Fruit fly (Drosophila melanogaster): ENCODE results near the gene CG31097.

The CG31097 gene

DNA sequence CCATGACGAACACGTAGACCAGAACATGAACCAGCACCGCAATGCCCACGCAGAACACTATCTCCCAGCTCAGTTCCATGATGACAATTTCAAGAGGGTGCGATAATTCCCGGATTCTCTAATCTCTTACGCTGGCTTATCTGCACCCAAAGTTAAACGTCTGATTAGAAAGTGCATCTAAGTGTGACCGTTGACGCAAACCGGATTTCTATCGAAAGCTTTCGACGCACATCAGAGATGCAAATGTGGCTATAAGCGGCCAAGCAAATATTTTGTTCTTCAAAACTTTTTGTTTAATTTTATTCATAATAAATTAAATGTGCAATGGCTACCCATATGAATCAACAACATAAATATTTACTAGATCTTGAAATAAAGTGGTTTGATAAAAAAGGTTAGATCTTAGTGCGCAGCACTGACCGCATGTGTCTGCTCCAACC, 35.2 kb downstream of the CG31097 start, which contains the start of the genes Kdsr and CG11858 (continued):
- TF ChIP-seq CG3407 (GFP tag; optimal IDR thresholded peaks at IDR 0.05): no peak
- no peak for TF ChIP-seq CG15269 (tag; optimal IDR thresholded peaks at IDR 0.05)
- TF ChIP-seq jigr1 (GFP tag; IDR thresholded peaks at IDR 0.05): no peak
- TF ChIP-seq CG7372 (GFP tag; IDR thresholded peaks at IDR 0.05): peak; percentile 35; the same call in 1 of the 2 replicates
- peak; percentile 61 for TF ChIP-seq Meics (GFP tag; optimal IDR thresholded peaks at IDR 0.05)
- peak; percentile 77 for TF ChIP-seq CG14014 (GFP tag; IDR thresholded peaks at IDR 0.05)
- TF ChIP-seq CG4707 (GFP tag; optimal IDR thresholded peaks at IDR 0.05): no peak
- TF ChIP-seq Hmx (GFP tag; optimal IDR thresholded peaks at IDR 0.05): no peak
- TF ChIP-seq amos (GFP tag; IDR thresholded peaks at IDR 0.05; ENCODE audit: partially characterized antibody): no peak
- TF ChIP-seq Aef1 (GFP tag; IDR thresholded peaks at IDR 0.05): peak; percentile 53
- TF ChIP-seq Myb (GFP tag; optimal IDR thresholded peaks at IDR 0.05): peak; percentile 51
- peak; percentile 77 for TF ChIP-seq Fer1 (GFP tag; optimal IDR thresholded peaks at IDR 0.05)
- peak; percentile 47; the same call in 1 of the 2 replicates for TF ChIP-seq peb (GFP tag; IDR thresholded peaks at IDR 0.05)
- TF ChIP-seq Dad (GFP tag; optimal IDR thresholded peaks at IDR 0.05): peak; percentile 60
- TF ChIP-seq jumu (GFP tag; optimal IDR thresholded peaks at IDR 0.05): peak; percentile 44
- peak; percentile 53 for TF ChIP-seq CG9727 (GFP tag; optimal IDR thresholded peaks at IDR 0.05)

DNA sequence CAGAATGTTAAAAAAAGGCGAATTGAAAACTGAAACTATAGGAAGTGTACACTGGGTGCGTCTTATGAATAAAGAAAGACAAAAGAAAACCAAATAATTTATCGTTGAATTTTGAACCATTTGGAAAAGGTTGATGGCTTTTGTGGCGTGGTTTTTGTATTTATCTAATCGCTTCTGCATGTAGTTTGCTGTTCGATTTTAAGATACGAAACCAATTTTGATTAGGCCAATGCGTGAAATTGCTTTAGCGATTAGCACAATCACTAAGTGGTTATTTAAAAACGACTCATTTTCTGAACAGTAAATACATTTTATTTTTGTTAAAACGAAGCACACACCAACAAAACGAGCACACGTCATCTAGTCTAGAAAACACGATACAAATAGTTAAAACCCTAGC, 36.9 kb downstream of the CG31097 start:
- peak; percentile 53; the same call in 1 of the 2 replicates for TF ChIP-seq GATAe (GFP tag; conservative IDR thresholded peaks at IDR 0.05)
- TF ChIP-seq ewg (GFP tag; optimal IDR thresholded peaks at IDR 0.05): no peak
- no peak for TF ChIP-seq CG7556 (GFP tag; optimal IDR thresholded peaks at IDR 0.05)
- no peak for TF ChIP-seq fd102C (GFP tag; optimal IDR thresholded peaks at IDR 0.05)
- no peak for TF ChIP-seq Elba2 (GFP tag; optimal IDR thresholded peaks at IDR 0.05)
- no peak for TF ChIP-seq CG9797 (GFP tag; optimal IDR thresholded peaks at IDR 0.05)
- TF ChIP-seq Dref (GFP tag; IDR thresholded peaks at IDR 0.05): no peak
- peak; percentile 21 for TF ChIP-seq lbe (GFP tag; optimal IDR thresholded peaks at IDR 0.05)
- no peak for TF ChIP-seq Adf1 (GFP tag; IDR thresholded peaks at IDR 0.05)
- TF ChIP-seq sens (GFP tag): peak; percentile 48
- no peak for TF ChIP-seq CG17568 (GFP tag; optimal IDR thresholded peaks at IDR 0.05)
- no peak for TF ChIP-seq CG9876 (GFP tag; optimal IDR thresholded peaks at IDR 0.05)
- no peak for TF ChIP-seq otp (GFP tag; IDR thresholded peaks at IDR 0.05)
- TF ChIP-seq danr (GFP tag; IDR thresholded peaks at IDR 0.05): no peak
- no peak for TF ChIP-seq CG2889 (GFP tag; IDR thresholded peaks at IDR 0.05)
- TF ChIP-seq ind (GFP tag; optimal IDR thresholded peaks at IDR 0.05): no peak
- no peak for TF ChIP-seq Atf3 (GFP tag; optimal IDR thresholded peaks at IDR 0.05)
- TF ChIP-seq Mrtf (GFP tag; IDR thresholded peaks at IDR 0.05): no peak
- no peak for TF ChIP-seq CG12104 (GFP tag; optimal IDR thresholded peaks at IDR 0.05)
- TF ChIP-seq CG10209 (GFP tag; optimal IDR thresholded peaks at IDR 0.05): no peak
- no peak for TF ChIP-seq wor (GFP tag; IDR thresholded peaks at IDR 0.05)
- no peak for TF ChIP-seq ssp (GFP tag; IDR thresholded peaks at IDR 0.05)
- TF ChIP-seq CG34376 (GFP tag; optimal IDR thresholded peaks at IDR 0.05): peak; percentile 47
- TF ChIP-seq exex (tag; optimal IDR thresholded peaks at IDR 0.05): peak; percentile 97
- no peak for TF ChIP-seq tx (GFP tag; optimal IDR thresholded peaks at IDR 0.05)
- no peak for TF ChIP-seq CG4404 (GFP tag; IDR thresholded peaks at IDR 0.05)
- no peak for TF ChIP-seq gro (GFP tag; optimal IDR thresholded peaks at IDR 0.05)
- peak; percentile 52 for TF ChIP-seq D19A (tag; optimal IDR thresholded peaks at IDR 0.05)
- TF ChIP-seq grn (GFP tag; optimal IDR thresholded peaks at IDR 0.05): peak; percentile 53
- no peak for TF ChIP-seq CG18476 (GFP tag; optimal IDR thresholded peaks at IDR 0.05)
- TF ChIP-seq trem (tag; optimal IDR thresholded peaks at IDR 0.05): no peak
- TF ChIP-seq Hmr (GFP tag; optimal IDR thresholded peaks at IDR 0.05): no peak
- TF ChIP-seq Med (GFP tag): no peak
- TF ChIP-seq mirr (GFP tag; optimal IDR thresholded peaks at IDR 0.05): peak; percentile 93
- TF ChIP-seq NfI (GFP tag; optimal IDR thresholded peaks at IDR 0.05): no peak
- no peak for TF ChIP-seq CG14860 (GFP tag; IDR thresholded peaks at IDR 0.05; ENCODE audit: partially characterized antibody)
